Worm (Caenorhabditis elegans): ENCODE data around the gene max-1.

Gene max-1

DNA sequence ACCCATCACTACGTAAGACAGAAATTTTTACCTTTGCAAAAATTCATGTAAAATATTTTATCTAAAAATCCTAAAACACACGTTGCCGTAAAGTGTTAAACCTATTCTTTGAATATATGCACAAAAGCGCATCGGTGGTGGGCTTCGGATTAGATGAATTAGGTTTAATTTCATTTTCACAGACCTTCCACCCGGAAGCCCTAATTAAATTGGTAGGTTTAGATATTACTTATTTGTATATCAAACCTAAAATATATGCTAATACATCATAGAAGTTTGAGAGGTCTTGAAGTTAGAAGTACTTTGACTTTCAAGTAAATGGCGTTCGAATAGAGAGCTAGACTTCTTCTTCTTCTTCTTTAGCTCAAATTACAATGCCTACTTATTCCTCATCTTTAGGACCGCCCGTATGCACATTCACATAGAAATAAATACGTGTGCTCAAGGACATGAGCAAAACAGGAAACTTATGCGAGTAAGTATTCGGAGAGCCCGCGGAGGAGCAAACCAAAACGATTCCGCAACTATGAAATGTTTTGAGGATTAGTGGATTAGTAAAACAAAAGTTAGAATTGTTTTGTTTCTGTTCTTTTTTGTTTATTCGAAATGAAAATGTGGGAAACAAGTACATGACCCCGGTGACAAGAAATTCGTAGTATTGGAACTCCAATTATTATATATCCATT, 5.3 kb downstream of the max-1 start:
- TF ChIP-seq fkh-10 (GFP tag; optimal IDR thresholded peaks at IDR 0.05) (no peak), ama-1 (optimal IDR thresholded peaks at IDR 0.05) (no peak), zip-5 (tag; optimal IDR thresholded peaks at IDR 0.05) (no peak), F13H6.1 (tag; optimal IDR thresholded peaks at IDR 0.05) (no peak), unc-42 (tag; optimal IDR thresholded peaks at IDR 0.05) (peak; percentile 52)

DNA sequence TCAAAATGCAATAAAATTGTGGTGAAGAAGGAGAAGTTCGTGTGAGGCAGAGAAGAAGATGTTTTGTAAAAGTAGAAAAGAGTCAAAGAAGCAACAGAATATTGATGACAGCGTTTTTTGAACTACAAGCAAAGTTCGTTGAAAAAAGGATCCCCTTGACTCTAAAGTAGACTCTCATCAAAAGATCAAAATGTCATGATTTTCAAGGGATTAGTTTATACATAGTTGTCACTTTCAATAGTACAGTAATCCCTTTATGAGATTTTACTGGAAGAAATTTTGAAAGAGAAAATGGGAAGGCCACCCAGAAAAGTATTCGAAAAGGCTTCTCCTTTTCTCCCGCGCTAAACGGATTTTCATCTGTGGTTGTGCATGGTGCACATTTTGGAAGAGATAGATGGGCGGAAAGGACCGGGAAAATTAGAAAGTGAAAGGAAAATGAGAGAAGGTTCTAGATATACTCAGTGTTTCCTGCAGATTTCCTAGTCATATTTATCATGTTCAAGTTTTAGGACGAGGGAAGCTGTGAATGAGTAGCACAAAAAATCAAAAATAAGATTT, 7.0 kb downstream of the max-1 start:
- TF ChIP-seq ceh-2 (tag; optimal IDR thresholded peaks at IDR 0.05) (no peak), unc-42 (tag; optimal IDR thresholded peaks at IDR 0.05) (peak; percentile 83), ref-2 (tag; optimal IDR thresholded peaks at IDR 0.05) (no peak), ceh-9 (tag; optimal IDR thresholded peaks at IDR 0.05) (no peak), elt-2 (tag; optimal IDR thresholded peaks at IDR 0.05) (no peak), nhr-232 (tag; optimal IDR thresholded peaks at IDR 0.05) (no peak)

DNA sequence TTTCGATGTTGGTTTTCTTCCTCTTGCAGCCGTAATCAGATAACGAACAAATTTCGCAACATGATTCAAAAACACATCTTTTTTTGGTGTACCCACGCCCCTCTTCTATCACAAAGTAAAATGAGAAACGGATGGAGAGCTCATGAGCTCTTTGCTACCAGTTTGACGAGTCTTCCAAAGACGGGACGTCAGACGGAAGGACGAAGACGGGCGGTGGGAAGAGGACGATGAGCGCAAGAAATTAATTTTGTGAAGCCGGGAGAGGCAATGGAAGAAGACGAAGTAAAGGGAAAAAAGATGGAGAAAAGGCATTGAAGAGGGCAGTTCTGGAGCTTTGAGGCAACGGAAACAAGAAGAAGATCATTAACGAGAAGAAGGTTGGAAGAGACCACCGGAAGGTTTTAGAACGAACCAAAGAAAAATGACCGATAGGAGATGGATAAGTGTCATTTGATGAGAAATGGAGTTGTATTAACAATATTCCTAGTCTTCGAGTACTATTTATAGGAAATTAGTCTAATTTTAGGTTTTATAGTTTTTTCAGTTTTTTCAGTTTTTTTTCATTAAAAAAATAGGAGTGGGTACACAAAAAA, 8.3 kb downstream of the max-1 start:
- TF ChIP-seq ztf-16 (tag; optimal IDR thresholded peaks at IDR 0.05) = no peak
- no peak for TF ChIP-seq pax-1 (tag; optimal IDR thresholded peaks at IDR 0.05)
- peak; percentile 59 for TF ChIP-seq unc-42 (tag; optimal IDR thresholded peaks at IDR 0.05)
- peak; percentile 51 for TF ChIP-seq ceh-14 (tag; optimal IDR thresholded peaks at IDR 0.05)
- no peak for TF ChIP-seq sox-2 (GFP tag; IDR thresholded peaks at IDR 0.05)
- TF ChIP-seq fkh-6 (tag; optimal IDR thresholded peaks at IDR 0.05) = no peak
- TF ChIP-seq Y22D7AL.16 (tag; optimal IDR thresholded peaks at IDR 0.05) = no peak
- TF ChIP-seq F13H6.1 (tag; optimal IDR thresholded peaks at IDR 0.05) = no peak
- peak; percentile 2 for TF ChIP-seq ceh-31 (tag; optimal IDR thresholded peaks at IDR 0.05)
- peak; percentile 18 for TF ChIP-seq lim-6 (tag; optimal IDR thresholded peaks at IDR 0.05)
- no peak for TF ChIP-seq hlh-13 (GFP tag; optimal IDR thresholded peaks at IDR 0.05)
- TF ChIP-seq tbx-2 (tag; optimal IDR thresholded peaks at IDR 0.05) = peak; percentile 5

DNA sequence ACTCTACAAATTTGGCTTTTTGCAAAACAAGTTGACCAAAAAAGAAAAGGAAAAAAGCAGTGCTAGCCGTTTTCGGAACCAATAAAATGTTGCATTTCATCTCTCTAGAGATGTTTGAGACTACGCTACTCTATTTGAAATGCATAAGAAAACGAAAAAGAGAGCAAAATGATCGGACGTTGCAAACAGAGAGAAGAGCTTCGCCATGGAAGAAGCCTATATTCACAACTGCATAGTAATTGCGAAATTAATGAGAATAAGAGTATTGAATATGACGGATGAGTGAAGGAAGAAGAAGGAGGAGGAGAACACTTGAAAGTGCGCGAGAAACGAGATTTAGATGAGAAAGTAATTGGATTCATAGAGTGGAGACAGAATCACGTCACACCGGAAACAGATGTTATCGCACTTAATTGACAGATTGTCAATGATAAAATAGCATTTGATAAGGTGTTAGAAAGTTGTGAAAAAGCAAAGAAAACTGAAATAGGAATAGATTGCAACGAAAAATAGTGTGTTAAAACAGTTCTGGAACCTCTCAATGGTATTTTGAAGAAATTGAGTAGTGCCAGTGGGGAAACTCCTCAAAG, 14.1 kb downstream of the max-1 start:
- TF ChIP-seq che-1 (tag; optimal IDR thresholded peaks at IDR 0.05) (no peak), elt-2 (tag; optimal IDR thresholded peaks at IDR 0.05) (peak; percentile 29), ceh-31 (tag; optimal IDR thresholded peaks at IDR 0.05) (no peak), odd-2 (tag; optimal IDR thresholded peaks at IDR 0.05) (no peak), ztf-16 (tag; optimal IDR thresholded peaks at IDR 0.05) (no peak), hlh-13 (GFP tag; optimal IDR thresholded peaks at IDR 0.05) (no peak), Y22D7AL.16 (tag; optimal IDR thresholded peaks at IDR 0.05) (no peak), unc-55 (GFP tag; optimal IDR thresholded peaks at IDR 0.05) (peak; percentile 35), ama-1 (optimal IDR thresholded peaks at IDR 0.05) (no peak), ceh-34 (tag; optimal IDR thresholded peaks at IDR 0.05) (no peak), ceh-2 (tag; optimal IDR thresholded peaks at IDR 0.05) (no peak), nhr-232 (tag; optimal IDR thresholded peaks at IDR 0.05) (no peak), unc-42 (tag; optimal IDR thresholded peaks at IDR 0.05) (peak; percentile 87), hlh-8 (tag; optimal IDR thresholded peaks at IDR 0.05) (no peak), ceh-24 (tag; optimal IDR thresholded peaks at IDR 0.05) (no peak), syd-9 (tag; optimal IDR thresholded peaks at IDR 0.05) (no peak)

DNA sequence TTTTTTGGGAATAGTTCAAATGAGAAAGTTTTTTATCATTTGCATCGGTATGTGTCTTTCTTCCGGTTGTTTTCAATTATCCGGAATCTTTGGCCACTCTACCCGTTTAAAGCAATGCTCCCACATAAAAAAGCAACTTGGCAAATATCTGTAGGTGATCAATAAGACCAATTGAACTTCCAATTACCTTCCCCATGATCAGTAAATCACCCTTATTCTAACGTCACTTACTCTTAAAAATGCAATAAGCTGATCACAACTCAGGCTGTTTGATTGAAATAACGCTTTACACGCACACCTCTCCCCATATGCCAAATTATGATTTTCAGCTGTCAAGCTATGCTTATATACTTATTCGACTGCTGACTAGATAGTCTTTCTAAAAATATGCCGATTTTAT, 24.4 kb downstream of the max-1 start, which contains the start of gene C34B4.5:
Gene C34B4.5, plus strand, starts transcription at position 301 of the 400 bp plus-strand sequence.
- TF ChIP-seq ceh-18 (tag; optimal IDR thresholded peaks at IDR 0.05) = no peak
- TF ChIP-seq ama-1 (optimal IDR thresholded peaks at IDR 0.05) = no peak
- TF ChIP-seq ceh-2 (tag; optimal IDR thresholded peaks at IDR 0.05) = no peak
- no peak for TF ChIP-seq eyg-1 (tag; optimal IDR thresholded peaks at IDR 0.05)
- TF ChIP-seq pat-9 (tag; optimal IDR thresholded peaks at IDR 0.05) = no peak
- TF ChIP-seq syd-9 (tag; optimal IDR thresholded peaks at IDR 0.05) = no peak
- TF ChIP-seq gmeb-2 (tag; optimal IDR thresholded peaks at IDR 0.05) = no peak
- TF ChIP-seq nhr-11 (tag; optimal IDR thresholded peaks at IDR 0.05) = no peak
